Worm (Caenorhabditis elegans) whole organism, young adult: ENCODE measurements around the gene T27E9.6.

Source experiments
- B0261.1 ChIP-seq: sonication (generic microtip); optimal IDR thresholded peaks from 2 replicates; lab custom pipeline; 2016; ENCODE audit warnings: mild to moderate bottlenecking, missing genetic modification characterization, moderate library complexity, missing compliant biosample characterization
- C06A6.2 ChIP-seq: fragments of 200-800 bp; sonication (Bioruptor generic); conservative IDR thresholded peaks from 2 replicates; pipeline ENCODE4 v1.3.6; 2022; ENCODE audit warnings: missing genetic modification characterization, missing compliant biosample characterization
- F33H1.4 ChIP-seq: fragments of 200-800 bp; sonication (Bioruptor generic); IDR thresholded peaks from 2 replicates; pipeline ENCODE4 v1.3.6; 2022; ENCODE audit warnings: missing genetic modification reagents, missing genetic modification characterization, missing compliant biosample characterization
- F37B4.10 ChIP-seq: fragments of 200-800 bp; sonication (Bioruptor generic); IDR thresholded peaks from 2 replicates; pipeline ENCODE4 v1.3.6; 2022; ENCODE audit warnings: missing genetic modification characterization, missing compliant biosample characterization
- F49E8.2 ChIP-seq: sonication (generic microtip); optimal IDR thresholded peaks from 3 replicates; lab custom pipeline; 2017; ENCODE audit warnings: missing genetic modification characterization, mild to moderate bottlenecking, missing compliant biosample characterization, antibody characterized with exemption, moderate library complexity; ENCODE audit not compliant: insufficient read depth
- Y53F4B.3 ChIP-seq: fragments of 200-800 bp; sonication (Bioruptor generic); IDR thresholded peaks from 2 replicates; pipeline ENCODE4 v1.3.6; 2022; ENCODE audit warnings: missing genetic modification reagents, missing genetic modification characterization, missing compliant biosample characterization
- Y95B8A.8 ChIP-seq: fragments of 200-800 bp; sonication (Bioruptor generic); IDR thresholded peaks from 2 replicates; pipeline ENCODE4 v1.3.6; 2022; ENCODE audit warnings: missing genetic modification reagents, missing genetic modification characterization, missing compliant biosample characterization
- ZK185.1 ChIP-seq: sonication (generic microtip); optimal IDR thresholded peaks from 2 replicates; lab custom pipeline; 2016; ENCODE audit warnings: mild to moderate bottlenecking, missing genetic modification characterization, missing compliant biosample characterization; ENCODE audit not compliant: poor library complexity, severe bottlenecking
- akir-1 ChIP-seq: fragments of 200-800 bp; sonication (Bioruptor generic); optimal IDR thresholded peaks from 2 replicates; lab custom pipeline; 2018; ENCODE audit warnings: mild to moderate bottlenecking, missing genetic modification characterization, moderate library complexity, missing compliant biosample characterization
- ama-1 ChIP-seq, 3 experiments: fragments of 150-350 bp in 1 of 3; sonication (generic microtip) in 2 of 3; optimal IDR thresholded peaks; 2 replicates each; lab custom pipeline; 2014 to 2018; ENCODE audit warnings: missing biosample characterization in 2 of 3, missing genetic modification characterization in 2 of 3, missing genetic modification reagents in 2 of 3
- aptf-2 ChIP-seq: fragments of 200-800 bp; sonication (Bioruptor generic); conservative IDR thresholded peaks from 2 replicates; pipeline ENCODE4 v1.3.6; 2022; ENCODE audit warnings: missing genetic modification reagents, missing genetic modification characterization, missing compliant biosample characterization
- aptf-3 ChIP-seq: fragments of 200-800 bp; sonication (Bioruptor generic); IDR thresholded peaks from 2 replicates; pipeline ENCODE4 v1.3.6; 2022; ENCODE audit warnings: missing genetic modification characterization, missing compliant biosample characterization
- atf-7 ChIP-seq: sonication (generic microtip); optimal IDR thresholded peaks from 2 replicates; lab custom pipeline; 2017; ENCODE audit warnings: mild to moderate bottlenecking, missing genetic modification characterization, missing compliant biosample characterization
- bed-2 ChIP-seq: fragments of 200-800 bp; sonication (Bioruptor generic); IDR thresholded peaks from 2 replicates; pipeline ENCODE4 v1.3.6; 2022; ENCODE audit warnings: missing genetic modification reagents, missing genetic modification characterization, missing compliant biosample characterization
- ccch-3 ChIP-seq: fragments of 200-800 bp; sonication (Bioruptor generic); optimal IDR thresholded peaks from 2 replicates; lab custom pipeline; 2018; ENCODE audit warnings: mild to moderate bottlenecking, missing genetic modification characterization, missing compliant biosample characterization
- cebp-1 ChIP-seq, 2 experiments: fragments of 200-800 bp in 1 of 2; sonication (Bioruptor generic) in 1 of 2; sonication (generic microtip) in 1 of 2; IDR thresholded peaks in 1 of 2; optimal IDR thresholded peaks in 1 of 2; 2 replicates each; pipeline versions ENCODE4 v1.3.6 to Lab custom; 2017 to 2022; ENCODE audit warnings: missing compliant biosample characterization in 2 of 2, missing genetic modification characterization in 2 of 2, mild to moderate bottlenecking in 1 of 2, missing genetic modification reagents in 1 of 2, moderate library complexity in 1 of 2
- ceh-40 ChIP-seq: fragments of 200-800 bp; sonication (Bioruptor generic); IDR thresholded peaks from 2 replicates; pipeline ENCODE4 v1.3.6; 2022; ENCODE audit warnings: missing genetic modification characterization, missing compliant biosample characterization
- ceh-79 ChIP-seq: sonication (generic microtip); optimal IDR thresholded peaks from 2 replicates; lab custom pipeline; 2017; ENCODE audit warnings: mild to moderate bottlenecking, missing genetic modification characterization, missing compliant biosample characterization
- die-1 ChIP-seq: sonication (generic microtip); optimal IDR thresholded peaks from 2 replicates; lab custom pipeline; 2016; ENCODE audit warnings: missing genotype, mild to moderate bottlenecking, missing genetic modification characterization, missing compliant biosample characterization
- dpl-1 ChIP-seq: fragments of 150-350 bp; optimal IDR thresholded peaks from 2 replicates; lab custom pipeline; 2014; ENCODE audit warnings: missing biosample characterization, missing genetic modification reagents, missing genetic modification characterization
- egl-44 ChIP-seq: fragments of 200-800 bp; sonication (Bioruptor generic); IDR thresholded peaks from 2 replicates; pipeline ENCODE4 v1.3.6; 2022; ENCODE audit warnings: missing genetic modification reagents, missing genetic modification characterization, missing compliant biosample characterization
- ets-4 ChIP-seq: fragments of 200-800 bp; sonication (Bioruptor generic); optimal IDR thresholded peaks from 2 replicates; lab custom pipeline; 2018; ENCODE audit warnings: mild to moderate bottlenecking, missing genetic modification characterization, missing compliant biosample characterization
- fkh-3 ChIP-seq: sonication (generic microtip); optimal IDR thresholded peaks from 2 replicates; lab custom pipeline; 2016; ENCODE audit warnings: mild to moderate bottlenecking, missing genetic modification characterization, missing compliant biosample characterization
- him-1 ChIP-seq: sonication (generic microtip); optimal IDR thresholded peaks from 2 replicates; lab custom pipeline; 2016; ENCODE audit warnings: missing genotype, missing genetic modification reagents, missing genetic modification characterization, missing compliant biosample characterization
- hmg-20 ChIP-seq: fragments of 200-800 bp; sonication (Bioruptor generic); IDR thresholded peaks from 2 replicates; pipeline ENCODE4 v1.3.6; 2022; ENCODE audit warnings: missing genetic modification reagents, missing genetic modification characterization, missing compliant biosample characterization
- hrde-1 ChIP-seq: sonication (generic microtip); optimal IDR thresholded peaks from 2 replicates; lab custom pipeline; 2016; ENCODE audit warnings: missing genetic modification characterization, mild to moderate bottlenecking, missing compliant biosample characterization, moderate library complexity, missing genotype, missing genetic modification reagents, borderline replicate concordance
- lsl-1 ChIP-seq: fragments of 200-800 bp; sonication (Bioruptor generic); optimal IDR thresholded peaks from 2 replicates; lab custom pipeline; 2018; ENCODE audit warnings: mild to moderate bottlenecking, missing genetic modification characterization, moderate library complexity, missing compliant biosample characterization
- lsy-27 ChIP-seq: sonication (generic microtip); optimal IDR thresholded peaks from 2 replicates; lab custom pipeline; 2017; ENCODE audit warnings: missing genetic modification characterization, mild to moderate bottlenecking, missing compliant biosample characterization, antibody characterized with exemption, missing genotype, borderline replicate concordance; ENCODE audit not compliant: insufficient read depth
- nfyb-1 ChIP-seq: fragments of 200-800 bp; sonication (Bioruptor generic); IDR thresholded peaks from 2 replicates; pipeline ENCODE4 v1.3.6; 2022; ENCODE audit warnings: missing genetic modification reagents, missing genetic modification characterization, missing compliant biosample characterization
- nhr-120 ChIP-seq: fragments of 200-800 bp; sonication (Bioruptor generic); IDR thresholded peaks from 2 replicates; pipeline ENCODE4 v1.3.6; 2022; ENCODE audit warnings: missing genetic modification characterization, missing compliant biosample characterization
- nhr-179 ChIP-seq: sonication (generic microtip); optimal IDR thresholded peaks from 2 replicates; lab custom pipeline; 2016; ENCODE audit warnings: mild to moderate bottlenecking, missing genetic modification characterization, missing compliant biosample characterization
- nhr-80 ChIP-seq: sonication (generic microtip); optimal IDR thresholded peaks from 2 replicates; lab custom pipeline; 2016; ENCODE audit warnings: missing genetic modification characterization, missing compliant biosample characterization
- pha-4 ChIP-seq: fragments of 150-350 bp; sonication (generic microtip); optimal IDR thresholded peaks from 2 replicates; lab custom pipeline; 2014; ENCODE audit warnings: missing biosample characterization, missing genetic modification reagents, missing genetic modification characterization
- rcor-1 ChIP-seq: fragments of 200-800 bp; sonication (Bioruptor generic); IDR thresholded peaks from 2 replicates; pipeline ENCODE4 v1.3.6; 2022; ENCODE audit warnings: missing genetic modification reagents, missing genetic modification characterization, missing compliant biosample characterization
- sdz-38 ChIP-seq: sonication (generic microtip); optimal IDR thresholded peaks from 2 replicates; lab custom pipeline; 2016; ENCODE audit warnings: missing genotype, missing genetic modification characterization, missing compliant biosample characterization
- snpc-1.1 ChIP-seq: sonication (generic microtip); optimal IDR thresholded peaks from 2 replicates; lab custom pipeline; 2017; ENCODE audit warnings: missing genetic modification characterization, mild to moderate bottlenecking, missing compliant biosample characterization, antibody characterized with exemption, moderate library complexity, missing genotype, missing genetic modification reagents; ENCODE audit not compliant: insufficient read depth
- snpc-3.4 ChIP-seq: sonication (generic microtip); optimal IDR thresholded peaks from 2 replicates; lab custom pipeline; 2017; ENCODE audit warnings: missing genetic modification characterization, mild to moderate bottlenecking, missing compliant biosample characterization, antibody characterized with exemption, moderate library complexity, missing genotype, missing genetic modification reagents
- snpc-4 ChIP-seq, 5 experiments: fragments of 150-350 bp in 1 of 5; sonication (generic microtip) in 4 of 5; optimal IDR thresholded peaks; 2 replicates each; lab custom pipeline; 2014 to 2018; ENCODE audit warnings: missing genetic modification characterization in 5 of 5, missing biosample characterization in 3 of 5, antibody characterized with exemption in 2 of 5, mild to moderate bottlenecking in 2 of 5, missing compliant biosample characterization in 2 of 5, missing genotype in 2 of 5, moderate library complexity in 2 of 5, missing genetic modification reagents in 1 of 5
- sptf-2 ChIP-seq: fragments of 200-800 bp; sonication (Bioruptor generic); optimal IDR thresholded peaks from 2 replicates; lab custom pipeline; 2018; ENCODE audit warnings: mild to moderate bottlenecking, missing genetic modification characterization, missing compliant biosample characterization
- tlf-1 ChIP-seq: fragments of 200-800 bp; sonication (Bioruptor generic); optimal IDR thresholded peaks from 2 replicates; lab custom pipeline; 2018; ENCODE audit warnings: mild to moderate bottlenecking, missing genetic modification characterization, missing compliant biosample characterization
- unc-62 ChIP-seq: fragments of 150-350 bp; optimal IDR thresholded peaks from 2 replicates; lab custom pipeline; 2014; ENCODE audit warnings: missing biosample characterization, missing genetic modification reagents, missing genetic modification characterization
- zfh-2 ChIP-seq: fragments of 200-800 bp; sonication (Bioruptor generic); conservative IDR thresholded peaks from 2 replicates; pipeline ENCODE4 v1.3.6; 2022; ENCODE audit warnings: missing genetic modification reagents, missing genetic modification characterization, missing compliant biosample characterization
- zim-3 ChIP-seq: sonication (generic microtip); optimal IDR thresholded peaks from 2 replicates; lab custom pipeline; 2017; ENCODE audit warnings: mild to moderate bottlenecking, missing genetic modification characterization, moderate library complexity, missing compliant biosample characterization
- ztf-22 ChIP-seq: fragments of 200-800 bp; sonication (Bioruptor generic); optimal IDR thresholded peaks from 2 replicates; lab custom pipeline; 2018; ENCODE audit warnings: mild to moderate bottlenecking, missing genetic modification characterization, moderate library complexity, missing compliant biosample characterization

T27E9.6 gene

DNA sequence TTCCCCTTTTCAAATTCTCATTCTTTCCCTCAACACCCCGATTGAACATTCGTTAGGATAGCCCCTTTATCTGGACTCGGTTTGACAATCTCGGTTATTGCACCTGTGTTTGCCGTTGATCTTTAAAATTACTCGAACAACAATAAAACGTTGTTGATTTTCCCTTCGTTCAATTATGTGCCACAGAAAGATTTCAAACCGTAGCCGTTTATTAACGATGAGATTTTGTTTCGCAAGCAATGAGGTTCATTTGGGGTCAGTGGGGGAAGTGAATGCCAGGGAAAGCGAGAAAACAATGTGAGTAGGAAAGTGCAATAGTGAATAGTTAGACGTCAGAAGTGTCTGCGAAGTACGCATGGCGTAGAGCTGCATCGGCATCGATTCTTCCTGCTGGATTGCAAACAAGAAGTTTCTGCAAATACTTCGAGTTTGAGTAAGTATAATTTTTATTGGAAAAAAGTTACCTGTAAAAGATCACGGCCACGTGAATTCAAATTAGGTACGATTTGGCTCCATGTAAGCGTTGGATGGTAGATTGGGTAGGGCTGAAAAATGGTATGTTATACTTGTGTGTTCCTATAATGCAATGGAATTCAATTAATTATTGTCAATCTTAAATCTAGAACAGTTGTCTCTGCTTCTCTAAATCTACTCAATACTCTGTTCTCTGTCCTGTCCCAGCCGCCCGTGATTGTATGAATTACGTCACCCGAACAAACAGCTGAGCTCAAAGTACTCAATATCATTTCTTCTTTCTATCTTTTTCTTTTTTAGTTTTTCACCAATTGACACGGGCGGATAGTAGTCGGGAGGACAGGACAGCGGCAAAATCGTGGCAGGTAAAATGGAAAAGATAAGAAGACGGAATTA lies 11.9 kb downstream of the T27E9.6 start, which contains the start of gene kel-3:
TSS of gene kel-3 (plus strand) at position 328 of the 870 bp plus-strand sequence.
- TF ChIP-seq zfh-2: no peak
- peak; percentile 54 for TF ChIP-seq him-1 (tag; lab: Kevin White, UChicago)
- peak; percentile 54 for TF ChIP-seq nhr-179 (tag; lab: Kevin White, UChicago)
- TF ChIP-seq hmg-20 (GFP tag; lab: Robert Waterston, UW): peak; percentile 34; the same call in 1 of the 2 replicates
- no peak for TF ChIP-seq unc-62 (GFP tag; lab: Kevin White, UChicago)
- TF ChIP-seq ets-4: peak; percentile 96
- TF ChIP-seq bed-2 (GFP tag; lab: Robert Waterston, UW): no peak
- peak; percentile 97 for TF ChIP-seq ama-1 (optimal IDR thresholded peaks at IDR 0.05; lab: Kevin White, UChicago)
- peak; percentile 50 to 96 for TF ChIP-seq ama-1 (GFP tag; optimal IDR thresholded peaks at IDR 0.05; lab: Kevin White, UChicago)
- peak; percentile 94 for TF ChIP-seq nfyb-1 (GFP tag; lab: Robert Waterston, UW)
- peak; percentile 95 for TF ChIP-seq ztf-22 (GFP tag; lab: Kevin White, UChicago)
- peak; percentile 96 for TF ChIP-seq ceh-79 (tag; lab: Kevin White, UChicago)
- peak; percentile 98 for TF ChIP-seq hrde-1
- TF ChIP-seq F33H1.4 (GFP tag; lab: Robert Waterston, UW): peak; percentile 67
- TF ChIP-seq sdz-38 (tag; lab: Kevin White, UChicago): no peak
- peak; percentile 73 for TF ChIP-seq C06A6.2 (GFP tag; lab: Robert Waterston, UW)
- peak; percentile 42 for TF ChIP-seq ccch-3 (GFP tag; lab: Kevin White, UChicago)
- peak; percentile 99 for TF ChIP-seq F49E8.2 (tag; lab: Kevin White, UChicago)
- no peak for TF ChIP-seq nhr-120 (GFP tag; lab: Robert Waterston, UW)
- peak; percentile 66 for TF ChIP-seq ZK185.1
- TF ChIP-seq Y95B8A.8 (GFP tag; lab: Robert Waterston, UW): peak; percentile 90
- TF ChIP-seq sptf-2 (GFP tag; lab: Kevin White, UChicago): no peak
- 0 out of 2 replicates have a peak, but pooled peaks have one; percentile 57 for TF ChIP-seq F37B4.10 (GFP tag; lab: Robert Waterston, UW)
- TF ChIP-seq aptf-3 (GFP tag; lab: Robert Waterston, UW): peak; percentile 75
- peak; percentile 97 for TF ChIP-seq tlf-1
- TF ChIP-seq Y53F4B.3 (GFP tag; lab: Robert Waterston, UW): no peak
- TF ChIP-seq rcor-1 (GFP tag; lab: Robert Waterston, UW): peak; percentile 74
- TF ChIP-seq snpc-1.1 (tag; lab: Kevin White, UChicago): peak; percentile 57
- peak; percentile 63 for TF ChIP-seq snpc-3.4
- no peak for TF ChIP-seq lsy-27 (tag; lab: Kevin White, UChicago)
- TF ChIP-seq cebp-1 (GFP tag; IDR thresholded peaks at IDR 0.05; lab: Robert Waterston, UW): no peak
- peak; percentile 78 for TF ChIP-seq cebp-1 (tag; optimal IDR thresholded peaks at IDR 0.05; lab: Kevin White, UChicago)
- peak; percentile 81 for TF ChIP-seq atf-7 (tag; lab: Kevin White, UChicago)
- peak; percentile 78 for TF ChIP-seq die-1 (tag; lab: Kevin White, UChicago)
- TF ChIP-seq B0261.1 (tag; lab: Kevin White, UChicago): peak; percentile 38
- TF ChIP-seq fkh-3 (tag; lab: Kevin White, UChicago): peak; percentile 98
- TF ChIP-seq egl-44: 0 out of 2 replicates have a peak, but pooled peaks have one; percentile 36
- TF ChIP-seq aptf-2 (GFP tag; lab: Robert Waterston, UW): no peak
- TF ChIP-seq akir-1 (GFP tag; lab: Kevin White, UChicago): no peak
- TF ChIP-seq lsl-1 (GFP tag; lab: Kevin White, UChicago): peak; percentile 73
- peak; percentile 93 for TF ChIP-seq zim-3 (tag; lab: Kevin White, UChicago)
- peak; percentile 90 for TF ChIP-seq nhr-80
- no peak for TF ChIP-seq snpc-4 (GFP tag; optimal IDR thresholded peaks at IDR 0.05; lab: Kevin White, UChicago)
- peak in 3 of 4 experiments; percentile 51 to 79 (median 56) for TF ChIP-seq snpc-4 (tag; optimal IDR thresholded peaks at IDR 0.05; lab: Kevin White, UChicago)
- no peak for TF ChIP-seq ceh-40 (GFP tag; lab: Robert Waterston, UW)
- TF ChIP-seq dpl-1 (GFP tag; lab: Kevin White, UChicago): no peak
- peak; percentile 72 for TF ChIP-seq pha-4 (tag; lab: Kevin White, UChicago)
